Fruit fly (Drosophila melanogaster): ENCODE data around the gene Afti.

DNA sequence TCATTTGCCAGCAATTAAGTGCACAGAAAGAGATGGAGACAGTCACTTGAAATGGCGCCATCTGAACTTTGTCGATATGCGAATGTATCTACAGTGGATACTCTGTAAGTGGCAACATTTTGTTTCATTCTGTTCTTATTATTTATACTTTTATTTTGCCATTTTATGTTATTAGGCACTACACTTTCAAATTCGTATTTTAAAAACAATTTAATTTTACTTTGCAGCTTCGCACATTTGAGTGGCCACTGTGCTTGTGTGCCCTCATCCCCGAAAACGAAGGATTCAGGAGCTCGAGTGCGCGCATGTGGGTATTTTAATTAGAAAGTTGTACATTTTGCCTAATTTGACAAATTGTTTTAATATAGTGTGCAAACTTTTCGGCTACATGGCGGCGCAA, 30.9 kb upstream of the Afti start:
- TF ChIP-seq usp (GFP tag; optimal IDR thresholded peaks at IDR 0.05) (no peak), ab (GFP tag; optimal IDR thresholded peaks at IDR 0.05) (no peak)

Measured in whole organism, embryonic.